Fruit fly (Drosophila melanogaster) whole organism, embryonic: ENCODE measurements around the gene Tsp97E.

Experiments used
- Awh ChIP-seq: fragments of 200-800 bp; sonication (Bioruptor generic); IDR thresholded peaks from 2 replicates; pipeline ENCODE4, ENCODE4 v1.3.6; 2022; ENCODE audit warnings: missing biosample characterization, missing genetic modification characterization
- B-H2 ChIP-seq: fragments of 200-800 bp; sonication (Bioruptor generic); optimal IDR thresholded peaks from 2 replicates; lab custom pipeline; 2018; ENCODE audit warnings: missing biosample characterization, mild to moderate bottlenecking, missing genetic modification characterization
- Blimp-1 ChIP-seq: fragments of 200-800 bp; sonication (Bioruptor generic); optimal IDR thresholded peaks from 3 replicates; lab custom pipeline; 2018; ENCODE audit warnings: missing biosample characterization, missing genetic modification characterization, mild to moderate bottlenecking, moderate library complexity, missing genetic modification reagents
- CG10321 ChIP-seq: fragments of 200-800 bp; sonication (Bioruptor generic); IDR thresholded peaks from 2 replicates; pipeline ENCODE4 v1.3.6; 2022; ENCODE audit warnings: missing biosample characterization, missing genetic modification characterization
- CG10366 ChIP-seq: fragments of 200-800 bp; sonication (Bioruptor generic); IDR thresholded peaks from 2 replicates; pipeline ENCODE4 v1.3.6; 2022; ENCODE audit warnings: missing biosample characterization, missing genetic modification characterization
- CG10565 ChIP-seq: fragments of 200-800 bp; sonication (Bioruptor generic); optimal IDR thresholded peaks from 3 replicates; lab custom pipeline; 2016; ENCODE audit warnings: missing biosample characterization, mild to moderate bottlenecking, missing genetic modification characterization
- CG11085 ChIP-seq: fragments of 200-800 bp; sonication (Bioruptor generic); IDR thresholded peaks from 2 replicates; pipeline ENCODE4 v1.3.6; 2022; ENCODE audit warnings: missing biosample characterization, missing genetic modification characterization
- CG12071 ChIP-seq: fragments of 200-800 bp; sonication (Bioruptor generic); optimal IDR thresholded peaks from 3 replicates; lab custom pipeline; 2018; ENCODE audit warnings: missing biosample characterization, mild to moderate bottlenecking, missing genetic modification characterization
- CG12219 ChIP-seq: fragments of 200-800 bp; sonication (Bioruptor generic); optimal IDR thresholded peaks from 3 replicates; lab custom pipeline; 2018; ENCODE audit warnings: missing biosample characterization, mild to moderate bottlenecking, missing genetic modification characterization
- CG1233 ChIP-seq: fragments of 200-800 bp; sonication (Bioruptor generic); optimal IDR thresholded peaks from 4 replicates; lab custom pipeline; 2018; ENCODE audit warnings: missing biosample characterization, mild to moderate bottlenecking, missing genetic modification characterization
- CG12769 ChIP-seq: fragments of 200-800 bp; sonication (Bioruptor generic); optimal IDR thresholded peaks from 2 replicates; lab custom pipeline; 2019; ENCODE audit warnings: missing biosample characterization, mild to moderate bottlenecking, missing genetic modification characterization, moderate library complexity
- CG13624 ChIP-seq: fragments of 200-800 bp; sonication (Bioruptor generic); optimal IDR thresholded peaks from 2 replicates; lab custom pipeline; 2016; ENCODE audit warnings: missing biosample characterization, missing genetic modification characterization
- CG14014 ChIP-seq: fragments of 200-800 bp; sonication (Bioruptor generic); IDR thresholded peaks from 2 replicates; pipeline ENCODE4 v1.3.6; 2022; ENCODE audit warnings: missing biosample characterization, missing genetic modification characterization
- CG15601 ChIP-seq: fragments of 200-800 bp; sonication (Bioruptor generic); optimal IDR thresholded peaks from 3 replicates; lab custom pipeline; 2019; ENCODE audit warnings: missing biosample characterization, mild to moderate bottlenecking, missing genetic modification characterization, moderate library complexity
- CG18599 ChIP-seq: fragments of 200-800 bp; sonication (Bioruptor generic); optimal IDR thresholded peaks from 3 replicates; lab custom pipeline; 2017; ENCODE audit warnings: missing biosample characterization, missing genetic modification characterization, mild to moderate bottlenecking, moderate library complexity, missing genetic modification reagents
- CG2678 ChIP-seq: fragments of 200-800 bp; sonication (Bioruptor generic); optimal IDR thresholded peaks from 3 replicates; lab custom pipeline; 2019; ENCODE audit warnings: missing biosample characterization, mild to moderate bottlenecking, missing genetic modification characterization, moderate library complexity
- CG8290 ChIP-seq, 3 experiments: fragments of 200-800 bp; sonication (Bioruptor generic); optimal IDR thresholded peaks; 2 replicates each; lab custom pipeline; 2016 to 2019; ENCODE audit warnings: missing biosample characterization in 3 of 3, missing genetic modification characterization in 3 of 3, mild to moderate bottlenecking in 2 of 3, moderate library complexity in 1 of 3
- Deaf1 ChIP-seq: fragments of 200-800 bp; optimal IDR thresholded peaks from 3 replicates; lab custom pipeline; 2019; ENCODE audit warnings: missing biosample characterization, mild to moderate bottlenecking, missing genetic modification characterization, moderate library complexity
- Fer1 ChIP-seq: fragments of 200-800 bp; sonication (Bioruptor generic); optimal IDR thresholded peaks from 2 replicates; lab custom pipeline; 2017; ENCODE audit warnings: missing biosample characterization, mild to moderate bottlenecking, missing genetic modification characterization
- Gug ChIP-seq: fragments of 200-800 bp; sonication (Bioruptor generic); IDR thresholded peaks from 4 replicates; pipeline ENCODE4 v1.3.6; 2022; ENCODE audit warnings: missing biosample characterization, missing genetic modification characterization
- HHEX ChIP-seq: fragments of 200-800 bp; sonication (Bioruptor generic); optimal IDR thresholded peaks from 3 replicates; lab custom pipeline; 2017; ENCODE audit warnings: missing biosample characterization, mild to moderate bottlenecking, missing genetic modification characterization, missing genetic modification reagents
- Hmr ChIP-seq: fragments of 200-800 bp; sonication (Bioruptor generic); optimal IDR thresholded peaks from 3 replicates; lab custom pipeline; 2017; ENCODE audit warnings: mild to moderate bottlenecking, missing biosample characterization, missing genetic modification reagents, missing genetic modification characterization
- Hr78 ChIP-seq, 2 experiments: fragments of 200-800 bp in 1 of 2; fragments of >200 bp in 1 of 2; sonication (Bioruptor generic) in 1 of 2; optimal IDR thresholded peaks; 2 replicates each; lab custom pipeline; 2017 to 2019; ENCODE audit warnings: missing biosample characterization in 2 of 2, missing genetic modification characterization in 2 of 2, mild to moderate bottlenecking in 1 of 2, moderate library complexity in 1 of 2
- Hsf ChIP-seq: fragments of 200-800 bp; sonication (Bioruptor generic); optimal IDR thresholded peaks from 3 replicates; lab custom pipeline; 2016; ENCODE audit warnings: missing biosample characterization, missing genetic modification characterization
- Mrtf ChIP-seq: fragments of 200-800 bp; sonication (Bioruptor generic); IDR thresholded peaks from 3 replicates; pipeline ENCODE4 v1.3.6; 2022; ENCODE audit warnings: missing biosample characterization, missing genetic modification characterization
- NFAT ChIP-seq: fragments of 200-800 bp; sonication (Bioruptor generic); IDR thresholded peaks from 2 replicates; pipeline ENCODE4 v1.3.6; 2022; ENCODE audit warnings: missing biosample characterization, missing genetic modification characterization
- Nf-YA ChIP-seq: fragments of 200-800 bp; sonication (Bioruptor generic); IDR thresholded peaks from 2 replicates; pipeline ENCODE4 v1.3.6; 2022; ENCODE audit warnings: missing biosample characterization, missing genetic modification characterization
- Pdp1 ChIP-seq, 2 experiments: fragments of 200-800 bp; sonication (Bioruptor generic); optimal IDR thresholded peaks; 3 replicates each; lab custom pipeline; 2016; ENCODE audit warnings: missing biosample characterization in 2 of 2, missing genetic modification characterization in 2 of 2, mild to moderate bottlenecking in 1 of 2, moderate library complexity in 1 of 2
- Rfx ChIP-seq: fragments of 200-800 bp; sonication (Bioruptor generic); IDR thresholded peaks from 2 replicates; pipeline ENCODE4 v1.3.6; 2022; ENCODE audit warnings: missing biosample characterization, missing genetic modification characterization
- Stat92E ChIP-seq, 3 experiments: fragments of >200 bp in 2 of 3; fragments of 200-800 bp in 1 of 3; sonication (Bioruptor generic) in 1 of 3; optimal IDR thresholded peaks; 2 replicates each; lab custom pipeline; 2017 to 2019; ENCODE audit warnings: missing biosample characterization in 3 of 3, missing genetic modification characterization in 3 of 3, mild to moderate bottlenecking in 1 of 3, moderate library complexity in 1 of 3
- Xrp1 ChIP-seq: fragments of 200-800 bp; sonication (Bioruptor generic); IDR thresholded peaks from 2 replicates; pipeline ENCODE4 v1.3.6; 2022; ENCODE audit warnings: missing biosample characterization, missing genetic modification characterization
- cg ChIP-seq: fragments of 200-800 bp; sonication (Bioruptor generic); optimal IDR thresholded peaks from 3 replicates; lab custom pipeline; 2019; ENCODE audit warnings: missing biosample characterization, mild to moderate bottlenecking, missing genetic modification characterization, moderate library complexity
- chinmo ChIP-seq: fragments of 200-800 bp; sonication (Bioruptor generic); IDR thresholded peaks from 4 replicates; pipeline ENCODE4 v1.3.6; 2022; ENCODE audit warnings: missing biosample characterization, missing genetic modification characterization; ENCODE audit not compliant: partially characterized antibody
- crol ChIP-seq: fragments of 200-800 bp; sonication (Bioruptor generic); IDR thresholded peaks from 2 replicates; pipeline ENCODE4 v1.3.6; 2022; ENCODE audit warnings: missing biosample characterization, missing genetic modification characterization
- exex ChIP-seq: fragments of 200-800 bp; sonication (Bioruptor generic); optimal IDR thresholded peaks from 4 replicates; lab custom pipeline; 2018; ENCODE audit warnings: missing biosample characterization, mild to moderate bottlenecking, missing genetic modification characterization, moderate library complexity
- grn ChIP-seq: fragments of 200-800 bp; sonication (Bioruptor generic); optimal IDR thresholded peaks from 3 replicates; lab custom pipeline; 2017; ENCODE audit warnings: missing biosample characterization, missing genetic modification characterization
- gro ChIP-seq: fragments of 200-800 bp; sonication (Bioruptor generic); optimal IDR thresholded peaks from 2 replicates; lab custom pipeline; 2016; ENCODE audit warnings: missing biosample characterization, missing genetic modification characterization
- hkb ChIP-seq, 2 experiments: fragments of 200-800 bp in 1 of 2; fragments of >200 bp in 1 of 2; sonication (Bioruptor generic) in 1 of 2; IDR thresholded peaks in 1 of 2; optimal IDR thresholded peaks in 1 of 2; 2 replicates each; pipeline versions ENCODE4 v1.3.6 to Lab custom; 2017 to 2022; ENCODE audit warnings: missing biosample characterization in 1 of 2, missing genetic modification characterization in 1 of 2
- lab ChIP-seq: fragments of 200-800 bp; sonication (Bioruptor generic); optimal IDR thresholded peaks from 3 replicates; lab custom pipeline; 2017; ENCODE audit warnings: missing biosample characterization, missing genetic modification characterization, mild to moderate bottlenecking, moderate library complexity, missing genetic modification reagents
- otp ChIP-seq: fragments of 200-800 bp; sonication (Bioruptor generic); IDR thresholded peaks from 3 replicates; pipeline ENCODE4, ENCODE4 v1.3.6; 2022; ENCODE audit warnings: missing biosample characterization, missing genetic modification characterization
- sd ChIP-seq: fragments of 200-800 bp; sonication (Bioruptor generic); optimal IDR thresholded peaks from 3 replicates; lab custom pipeline; 2018; ENCODE audit warnings: missing biosample characterization, mild to moderate bottlenecking, missing genetic modification characterization, moderate library complexity
- sens-2 ChIP-seq: fragments of 200-800 bp; sonication (Bioruptor generic); IDR thresholded peaks from 2 replicates; pipeline ENCODE4 v1.3.6; 2022; ENCODE audit warnings: missing biosample characterization, missing genetic modification characterization
- slou ChIP-seq: fragments of 200-800 bp; sonication (Bioruptor generic); optimal IDR thresholded peaks from 3 replicates; lab custom pipeline; 2016; ENCODE audit warnings: missing biosample characterization, missing genetic modification characterization

Tsp97E gene

DNA sequence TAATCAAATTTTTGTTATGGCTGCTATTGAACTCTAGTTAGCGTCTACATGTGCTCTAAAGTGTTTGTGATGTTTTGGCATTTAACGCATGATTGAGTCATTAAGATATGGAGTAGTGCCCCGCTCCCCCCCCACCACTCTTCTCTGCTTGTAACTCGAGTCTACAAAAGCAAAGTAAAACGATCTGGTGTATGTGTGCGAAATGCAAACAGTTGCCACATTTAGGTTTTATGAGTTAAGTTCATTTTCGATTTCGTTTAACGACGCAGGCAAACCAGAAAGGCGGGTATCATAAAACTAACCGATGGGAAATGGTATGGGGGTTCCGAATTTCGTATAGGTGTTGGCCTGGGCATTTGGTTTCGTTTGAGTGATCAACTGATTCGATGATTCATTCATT, 30.1 kb downstream of the Tsp97E start (continued):
- TF ChIP-seq CG8290 (GFP tag; optimal IDR thresholded peaks at IDR 0.05; lab: Kevin White, UChicago) (no peak), CG8290 (tag; optimal IDR thresholded peaks at IDR 0.05; lab: Kevin White, UChicago) (peak in 1 of 2 experiments; percentile 57), Hmr (GFP tag; lab: Kevin White, UChicago) (peak; percentile 18), CG18599 (GFP tag; lab: Kevin White, UChicago) (peak; percentile 21), Hr78 (GFP tag; optimal IDR thresholded peaks at IDR 0.05; lab: Kevin White, UChicago) (peak in 1 of 2 experiments; percentile 13), otp (GFP tag; lab: Robert Waterston, UW) (0 out of 3 replicates have a peak, but pooled peaks have one; percentile 15), B-H2 (GFP tag; lab: Kevin White, UChicago) (peak; percentile 3), CG2678 (peak; percentile 37), chinmo (GFP tag; lab: Robert Waterston, UW) (peak; percentile 94), Mrtf (0 out of 3 replicates have a peak, but pooled peaks have one; percentile 40), Fer1 (GFP tag; lab: Kevin White, UChicago) (peak; percentile 30), lab (peak; percentile 27), slou (no peak), Deaf1 (tag; lab: Kevin White, UChicago) (peak; percentile 6), CG12071 (GFP tag; lab: Kevin White, UChicago) (peak; percentile 42), exex (peak; percentile 25), NFAT (GFP tag; lab: Robert Waterston, UW) (peak; percentile 22; the same call in 1 of the 2 replicates), gro (GFP tag; lab: Kevin White, UChicago) (peak; percentile 3), CG10321 (peak; percentile 53; the same call in 1 of the 2 replicates), Blimp-1 (GFP tag; lab: Kevin White, UChicago) (peak; percentile 61), CG15601 (tag; lab: Kevin White, UChicago) (no peak), Pdp1 (GFP tag; optimal IDR thresholded peaks at IDR 0.05; lab: Kevin White, UChicago) (peak in 1 of 2 experiments; percentile 19), Hsf (GFP tag; lab: Kevin White, UChicago) (no peak), CG1233 (peak; percentile 1), HHEX (GFP tag; lab: Kevin White, UChicago) (peak; percentile 18), Xrp1 (GFP tag; lab: Robert Waterston, UW) (no peak), Rfx (GFP tag; lab: Robert Waterston, UW) (peak; percentile 24; the same call in 1 of the 2 replicates)
- TF ChIP-seq, all 482 proteins: peak for 48

DNA sequence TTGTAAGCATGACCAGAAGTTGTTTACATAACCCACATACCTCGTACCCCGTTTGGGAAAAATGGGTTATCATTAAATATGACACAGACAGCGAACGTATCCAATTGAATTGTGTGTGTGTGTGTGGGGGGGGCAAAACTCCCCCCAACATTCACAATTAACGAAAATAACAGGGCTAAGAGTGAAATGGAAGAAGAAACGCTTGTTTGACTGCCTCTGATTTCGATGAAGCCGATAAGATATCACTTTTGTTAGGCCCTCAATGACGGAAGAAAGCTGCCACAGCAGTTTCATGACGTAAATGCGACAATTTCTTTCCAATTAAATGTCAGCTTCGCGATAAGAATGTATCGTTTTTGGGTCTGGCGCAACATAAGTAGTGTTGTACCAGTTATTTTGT, 30.7 kb downstream of the Tsp97E start:
- no peak for TF ChIP-seq CG10565 (GFP tag; lab: Kevin White, UChicago)
- TF ChIP-seq CG13624 (GFP tag; lab: Kevin White, UChicago) = no peak
- peak; percentile 92 for TF ChIP-seq grn (GFP tag; lab: Kevin White, UChicago)
- peak; percentile 45 for TF ChIP-seq sd (tag; lab: Kevin White, UChicago)
- peak; percentile 32 for TF ChIP-seq CG12769 (tag; lab: Kevin White, UChicago)
- no peak for TF ChIP-seq Gug (GFP tag; lab: Robert Waterston, UW)
- TF ChIP-seq sens-2 (GFP tag; lab: Robert Waterston, UW) = peak; percentile 71
- TF ChIP-seq Nf-YA (GFP tag; lab: Robert Waterston, UW) = no peak
- TF ChIP-seq CG12219 (GFP tag; lab: Kevin White, UChicago) = no peak
- TF ChIP-seq Stat92E (GFP tag; optimal IDR thresholded peaks at IDR 0.05; lab: Kevin White, UChicago) = peak in 1 of 3 experiments; percentile 27
- TF ChIP-seq CG10366 = no peak
- TF ChIP-seq CG11085 = no peak
- TF ChIP-seq crol = peak; percentile 49; the same call in 1 of the 2 replicates
- TF ChIP-seq hkb (optimal IDR thresholded peaks at IDR 0.05; lab: Kevin White, UChicago) = no peak
- no peak for TF ChIP-seq hkb (GFP tag; IDR thresholded peaks at IDR 0.05; lab: Robert Waterston, UW)
- TF ChIP-seq cg (GFP tag; lab: Kevin White, UChicago) = peak; percentile 44
- no peak for TF ChIP-seq CG14014
- TF ChIP-seq Pdp1 (GFP tag; optimal IDR thresholded peaks at IDR 0.05; lab: Kevin White, UChicago) = peak in 1 of 2 experiments; percentile 42
- peak; percentile 65 for TF ChIP-seq Awh (GFP tag; lab: Robert Waterston, UW)
